Fruit fly (Drosophila melanogaster) whole organism, embryonic: ENCODE measurements around the gene CG3513.

Experiments
- Adf1 ChIP-seq: fragments of 200-800 bp; sonication (Bioruptor generic); IDR thresholded peaks from 2 replicates; pipeline ENCODE4 v1.3.6; 2022; ENCODE audit warnings: missing biosample characterization, missing genetic modification characterization
- Atf6 ChIP-seq: fragments of 200-800 bp; sonication (Bioruptor generic); IDR thresholded peaks from 2 replicates; pipeline ENCODE4 v1.3.6; 2022; ENCODE audit warnings: missing biosample characterization, missing genetic modification characterization
- Bgb ChIP-seq: fragments of 200-800 bp; sonication (Bioruptor generic); IDR thresholded peaks from 2 replicates; pipeline ENCODE4 v1.3.6; 2022; ENCODE audit warnings: missing biosample characterization, missing genetic modification characterization; ENCODE audit not compliant: partially characterized antibody
- CG10209 ChIP-seq: fragments of 200-800 bp; sonication (Bioruptor generic); optimal IDR thresholded peaks from 3 replicates; lab custom pipeline; 2017; ENCODE audit warnings: missing biosample characterization, mild to moderate bottlenecking, missing genetic modification characterization, missing genetic modification reagents
- CG11504 ChIP-seq: fragments of 200-800 bp; sonication (Bioruptor generic); optimal IDR thresholded peaks from 3 replicates; lab custom pipeline; 2019; ENCODE audit warnings: missing biosample characterization, mild to moderate bottlenecking, missing genetic modification characterization, moderate library complexity
- CG11695 ChIP-seq: fragments of 200-800 bp; sonication (Bioruptor generic); IDR thresholded peaks from 3 replicates; pipeline ENCODE4 v1.3.6; 2022; ENCODE audit warnings: missing biosample characterization, missing genetic modification characterization
- CG11696 ChIP-seq: fragments of 200-800 bp; sonication (Bioruptor generic); IDR thresholded peaks from 2 replicates; pipeline ENCODE4 v1.3.6; 2022; ENCODE audit warnings: missing biosample characterization, missing genetic modification characterization
- CG14667 ChIP-seq: fragments of 200-800 bp; sonication (Bioruptor generic); IDR thresholded peaks from 2 replicates; pipeline ENCODE4 v1.3.6; 2022; ENCODE audit warnings: missing biosample characterization, missing genetic modification characterization
- CG16779 ChIP-seq: fragments of 200-800 bp; sonication (Bioruptor generic); IDR thresholded peaks from 2 replicates; pipeline ENCODE4 v1.3.6; 2022; ENCODE audit warnings: missing biosample characterization, missing genetic modification characterization
- CG16863 ChIP-seq: fragments of 200-800 bp; sonication (Bioruptor generic); optimal IDR thresholded peaks from 3 replicates; lab custom pipeline; 2016; ENCODE audit warnings: missing biosample characterization, missing genetic modification characterization
- CG17361 ChIP-seq: fragments of 200-800 bp; sonication (Bioruptor generic); IDR thresholded peaks from 3 replicates; pipeline ENCODE4 v1.3.6; 2022; ENCODE audit warnings: missing biosample characterization, missing genetic modification characterization
- CG17385 ChIP-seq: fragments of 200-800 bp; sonication (Bioruptor generic); optimal IDR thresholded peaks from 3 replicates; lab custom pipeline; 2018; ENCODE audit warnings: missing biosample characterization, mild to moderate bottlenecking, missing genetic modification characterization
- CG18599 ChIP-seq: fragments of 200-800 bp; sonication (Bioruptor generic); optimal IDR thresholded peaks from 3 replicates; lab custom pipeline; 2017; ENCODE audit warnings: missing biosample characterization, missing genetic modification characterization, mild to moderate bottlenecking, moderate library complexity, missing genetic modification reagents
- CG2202 ChIP-seq: fragments of 200-800 bp; sonication (Bioruptor generic); optimal IDR thresholded peaks from 2 replicates; lab custom pipeline; 2018; ENCODE audit warnings: missing biosample characterization, mild to moderate bottlenecking, missing genetic modification characterization
- CG32767 ChIP-seq: fragments of 200-800 bp; sonication (Bioruptor generic); IDR thresholded peaks from 2 replicates; pipeline ENCODE4 v1.3.6; 2022; ENCODE audit warnings: missing biosample characterization, missing genetic modification characterization
- CG4282 ChIP-seq: fragments of 200-800 bp; sonication (Bioruptor generic); optimal IDR thresholded peaks from 2 replicates; lab custom pipeline; 2016; ENCODE audit warnings: missing biosample characterization, missing genetic modification characterization
- CG4854 ChIP-seq: fragments of 200-800 bp; sonication (Bioruptor generic); optimal IDR thresholded peaks from 2 replicates; lab custom pipeline; 2016; ENCODE audit warnings: missing biosample characterization, missing genetic modification characterization, inconsistent platforms
- CG6813 ChIP-seq: fragments of 200-800 bp; sonication (Bioruptor generic); optimal IDR thresholded peaks from 2 replicates; lab custom pipeline; 2017; ENCODE audit warnings: missing biosample characterization, missing genetic modification characterization, mild to moderate bottlenecking, moderate library complexity, missing genetic modification reagents
- CG7357 ChIP-seq: fragments of 200-800 bp; sonication (Bioruptor generic); IDR thresholded peaks from 3 replicates; pipeline ENCODE4 v1.3.6; 2022; ENCODE audit warnings: missing biosample characterization, missing genetic modification characterization
- CG7963 ChIP-seq: fragments of 200-800 bp; sonication (Bioruptor generic); IDR thresholded peaks from 3 replicates; pipeline ENCODE4 v1.3.6; 2022; ENCODE audit warnings: missing biosample characterization, missing genetic modification characterization; ENCODE audit not compliant: partially characterized antibody
- CG9609 ChIP-seq: fragments of 200-800 bp; sonication (Bioruptor generic); optimal IDR thresholded peaks from 3 replicates; lab custom pipeline; 2016; ENCODE audit warnings: missing biosample characterization, missing genetic modification characterization
- CG9817 ChIP-seq: fragments of 200-800 bp; sonication (Bioruptor generic); optimal IDR thresholded peaks from 2 replicates; lab custom pipeline; 2018; ENCODE audit warnings: missing biosample characterization, mild to moderate bottlenecking, missing genetic modification characterization, moderate library complexity
- CG9876 ChIP-seq: fragments of 200-800 bp; sonication (Bioruptor generic); optimal IDR thresholded peaks from 2 replicates; lab custom pipeline; 2016; ENCODE audit warnings: missing biosample characterization, missing genetic modification characterization
- CHES-1-like ChIP-seq: fragments of 200-800 bp; sonication (Bioruptor generic); optimal IDR thresholded peaks from 2 replicates; lab custom pipeline; 2016; ENCODE audit warnings: missing biosample characterization, missing genetic modification characterization
- Dp ChIP-seq: fragments of 200-800 bp; sonication (Bioruptor generic); optimal IDR thresholded peaks from 2 replicates; lab custom pipeline; 2018; ENCODE audit warnings: missing biosample characterization, mild to moderate bottlenecking, missing genetic modification characterization, moderate library complexity
- ERR ChIP-seq: fragments of 200-800 bp; sonication (Bioruptor generic); optimal IDR thresholded peaks from 2 replicates; lab custom pipeline; 2016; ENCODE audit warnings: missing biosample characterization, missing genetic modification characterization
- Elba2 ChIP-seq: fragments of 200-800 bp; sonication (Bioruptor generic); optimal IDR thresholded peaks from 3 replicates; lab custom pipeline; 2016; ENCODE audit warnings: missing biosample characterization, missing genetic modification characterization
- GATAe ChIP-seq: fragments of 200-800 bp; sonication (Bioruptor generic); conservative IDR thresholded peaks from 2 replicates; pipeline ENCODE4 v1.3.6; 2022; ENCODE audit warnings: missing biosample characterization, missing genetic modification characterization
- HmgZ ChIP-seq: fragments of 200-800 bp; sonication (Bioruptor generic); optimal IDR thresholded peaks from 2 replicates; lab custom pipeline; 2018; ENCODE audit warnings: missing biosample characterization, mild to moderate bottlenecking, missing genetic modification characterization
- Kr ChIP-seq: fragments of 200-800 bp; sonication (Bioruptor generic); optimal IDR thresholded peaks from 2 replicates; lab custom pipeline; 2017; ENCODE audit warnings: missing biosample characterization, mild to moderate bottlenecking, missing genetic modification characterization
- Lhr ChIP-seq: fragments of 200-800 bp; sonication (Bioruptor generic); optimal IDR thresholded peaks from 3 replicates; lab custom pipeline; 2017; ENCODE audit warnings: mild to moderate bottlenecking, missing biosample characterization, missing genetic modification reagents, missing genetic modification characterization
- Max ChIP-seq: fragments of 200-800 bp; sonication (Bioruptor generic); optimal IDR thresholded peaks from 2 replicates; lab custom pipeline; 2016; ENCODE audit warnings: missing biosample characterization, mild to moderate bottlenecking, missing genetic modification characterization
- NfI ChIP-seq: fragments of 200-800 bp; sonication (Bioruptor generic); optimal IDR thresholded peaks from 3 replicates; lab custom pipeline; 2018; ENCODE audit warnings: missing biosample characterization, mild to moderate bottlenecking, missing genetic modification characterization, moderate library complexity
- Rfx ChIP-seq: fragments of 200-800 bp; sonication (Bioruptor generic); IDR thresholded peaks from 2 replicates; pipeline ENCODE4 v1.3.6; 2022; ENCODE audit warnings: missing biosample characterization, missing genetic modification characterization
- Scr ChIP-seq: fragments of 200-800 bp; sonication (Bioruptor generic); IDR thresholded peaks from 2 replicates; pipeline ENCODE4 v1.3.6; 2022; ENCODE audit warnings: missing biosample characterization, missing genetic modification characterization; ENCODE audit not compliant: partially characterized antibody
- Sry-δ ChIP-seq: fragments of 200-800 bp; sonication (Bioruptor generic); optimal IDR thresholded peaks from 2 replicates; lab custom pipeline; 2016; ENCODE audit warnings: missing biosample characterization, missing genetic modification characterization
- crol ChIP-seq: fragments of 200-800 bp; sonication (Bioruptor generic); IDR thresholded peaks from 2 replicates; pipeline ENCODE4 v1.3.6; 2022; ENCODE audit warnings: missing biosample characterization, missing genetic modification characterization
- da ChIP-seq: fragments of 200-800 bp; sonication (Bioruptor generic); optimal IDR thresholded peaks from 2 replicates; lab custom pipeline; 2016; ENCODE audit warnings: missing biosample characterization, missing genetic modification characterization
- dimm ChIP-seq: fragments of 200-800 bp; sonication (Bioruptor generic); IDR thresholded peaks from 2 replicates; pipeline ENCODE4 v1.3.6; 2022; ENCODE audit warnings: missing biosample characterization, missing genetic modification characterization
- dpn ChIP-seq, 2 experiments: fragments of 200-800 bp; sonication (Bioruptor generic); optimal IDR thresholded peaks; 3 replicates each; lab custom pipeline; 2016; ENCODE audit warnings: missing biosample characterization in 2 of 2, missing genetic modification characterization in 2 of 2
- ems ChIP-seq: fragments of 200-800 bp; sonication (Bioruptor generic); optimal IDR thresholded peaks from 3 replicates; lab custom pipeline; 2016; ENCODE audit warnings: missing biosample characterization, missing genetic modification characterization
- ftz-f1 ChIP-seq: fragments of 200-800 bp; sonication (Bioruptor generic); optimal IDR thresholded peaks from 2 replicates; lab custom pipeline; 2016; ENCODE audit warnings: missing biosample characterization, missing genetic modification characterization
- fu2 ChIP-seq: fragments of 200-800 bp; sonication (Bioruptor generic); optimal IDR thresholded peaks from 2 replicates; lab custom pipeline; 2016; ENCODE audit warnings: missing biosample characterization, missing genetic modification characterization
- hkb ChIP-seq, 2 experiments: fragments of 200-800 bp in 1 of 2; fragments of >200 bp in 1 of 2; sonication (Bioruptor generic) in 1 of 2; IDR thresholded peaks in 1 of 2; optimal IDR thresholded peaks in 1 of 2; 2 replicates each; pipeline versions ENCODE4 v1.3.6 to Lab custom; 2017 to 2022; ENCODE audit warnings: missing biosample characterization in 1 of 2, missing genetic modification characterization in 1 of 2
- klu ChIP-seq: fragments of 200-800 bp; sonication (Bioruptor generic); IDR thresholded peaks from 2 replicates; pipeline ENCODE4 v1.3.6; 2022; ENCODE audit warnings: missing biosample characterization, missing genetic modification characterization
- odd ChIP-seq: fragments of 200-800 bp; sonication (Bioruptor generic); optimal IDR thresholded peaks from 2 replicates; lab custom pipeline; 2017; ENCODE audit warnings: missing biosample characterization, mild to moderate bottlenecking, missing genetic modification characterization
- pfk ChIP-seq: fragments of 200-800 bp; sonication (Bioruptor generic); optimal IDR thresholded peaks from 2 replicates; lab custom pipeline; 2018; ENCODE audit warnings: missing biosample characterization, mild to moderate bottlenecking, missing genetic modification characterization, moderate library complexity
- sc ChIP-seq, 3 experiments: fragments of >200 bp in 2 of 3; fragments of 200-800 bp in 1 of 3; sonication (Bioruptor generic) in 1 of 3; optimal IDR thresholded peaks; 2 replicates in 2 of 3; 3 replicates in 1 of 3; lab custom pipeline; 2017; ENCODE audit warnings: mild to moderate bottlenecking in 1 of 3, missing biosample characterization in 1 of 3, missing genetic modification characterization in 1 of 3, missing genetic modification reagents in 1 of 3
- sd ChIP-seq: fragments of 200-800 bp; sonication (Bioruptor generic); optimal IDR thresholded peaks from 3 replicates; lab custom pipeline; 2018; ENCODE audit warnings: missing biosample characterization, mild to moderate bottlenecking, missing genetic modification characterization, moderate library complexity
- tio ChIP-seq: fragments of 200-800 bp; sonication (Bioruptor generic); optimal IDR thresholded peaks from 2 replicates; lab custom pipeline; 2017; ENCODE audit warnings: missing biosample characterization, missing genetic modification characterization, inconsistent platforms

The CG3513 gene

DNA sequence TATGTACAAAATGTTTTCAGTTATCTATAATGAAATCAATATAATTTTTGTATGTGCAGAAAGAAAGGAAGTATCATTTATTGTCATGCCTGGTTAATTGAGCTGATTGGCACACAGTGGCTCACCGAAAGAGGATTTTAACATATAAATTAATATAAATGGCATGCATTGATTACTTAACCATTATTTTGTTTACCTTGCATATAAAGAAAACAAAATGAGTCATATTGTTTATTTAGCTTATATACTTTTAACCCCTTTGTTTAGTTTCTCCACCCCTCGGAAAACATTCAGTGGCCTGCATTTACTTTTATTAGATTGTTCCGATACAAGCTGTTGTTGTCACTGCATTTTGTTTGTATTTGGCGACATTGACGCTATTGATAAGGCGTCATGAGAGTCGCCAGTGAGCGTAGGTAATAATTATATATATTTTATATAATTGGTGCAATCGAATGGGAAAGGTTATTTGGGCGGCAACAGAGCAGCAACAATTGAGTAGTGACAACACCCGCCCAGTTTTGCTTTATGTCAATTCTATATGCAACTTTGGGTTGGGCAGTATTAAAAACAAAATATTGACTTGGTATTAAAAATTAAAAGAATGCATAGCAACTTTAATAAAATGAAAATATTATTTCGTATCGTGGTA is 45.3 kb downstream of the CG3513 start (continued):
- TF ChIP-seq ERR (GFP tag; lab: Kevin White, UChicago) (no peak), hkb (optimal IDR thresholded peaks at IDR 0.05; lab: Kevin White, UChicago) (no peak), hkb (GFP tag; IDR thresholded peaks at IDR 0.05; lab: Robert Waterston, UW) (peak; percentile 22; the same call in 1 of the 2 replicates), CG32767 (GFP tag; lab: Robert Waterston, UW) (0 out of 2 replicates have a peak, but pooled peaks have one; percentile 34), CHES-1-like (no peak), CG9876 (GFP tag; lab: Kevin White, UChicago) (no peak), CG9817 (no peak), Scr (GFP tag; lab: Robert Waterston, UW) (no peak), Bgb (GFP tag; lab: Robert Waterston, UW) (no peak), CG7963 (GFP tag; lab: Robert Waterston, UW) (no peak), sc (optimal IDR thresholded peaks at IDR 0.05; lab: Kevin White, UChicago) (no peak), sc (GFP tag; optimal IDR thresholded peaks at IDR 0.05; lab: Kevin White, UChicago) (peak; percentile 33), CG18599 (GFP tag; lab: Kevin White, UChicago) (no peak), CG11696 (no peak), CG2202 (tag; lab: Kevin White, UChicago) (peak; percentile 45), CG10209 (GFP tag; lab: Kevin White, UChicago) (peak; percentile 6), Sry-δ (GFP tag; lab: Kevin White, UChicago) (no peak), Kr (GFP tag; lab: Kevin White, UChicago) (no peak), CG4854 (no peak), CG17361 (no peak), klu (GFP tag; lab: Robert Waterston, UW) (no peak), CG4282 (GFP tag; lab: Kevin White, UChicago) (no peak), NfI (GFP tag; lab: Kevin White, UChicago) (no peak), dimm (GFP tag; lab: Robert Waterston, UW) (no peak), CG16863 (GFP tag; lab: Kevin White, UChicago) (no peak), pfk (GFP tag; lab: Kevin White, UChicago) (no peak), tio (GFP tag; lab: Kevin White, UChicago) (no peak), HmgZ (tag; lab: Kevin White, UChicago) (no peak), Atf6 (GFP tag; lab: Robert Waterston, UW) (no peak), CG14667 (GFP tag; lab: Robert Waterston, UW) (no peak), GATAe (no peak), CG11695 (no peak), Dp (GFP tag; lab: Kevin White, UChicago) (no peak), CG17385 (GFP tag; lab: Kevin White, UChicago) (peak; percentile 13), dpn (GFP tag; optimal IDR thresholded peaks at IDR 0.05; lab: Kevin White, UChicago) (no peak), Adf1 (GFP tag; lab: Robert Waterston, UW) (no peak), fu2 (GFP tag; lab: Kevin White, UChicago) (no peak), CG6813 (GFP tag; lab: Kevin White, UChicago) (no peak), Elba2 (GFP tag; lab: Kevin White, UChicago) (no peak), CG16779 (GFP tag; lab: Robert Waterston, UW) (no peak), CG11504 (tag; lab: Kevin White, UChicago) (peak; percentile 30), ems (GFP tag; lab: Kevin White, UChicago) (no peak), CG7357 (GFP tag; lab: Robert Waterston, UW) (no peak), ftz-f1 (GFP tag; lab: Kevin White, UChicago) (no peak), Rfx (GFP tag; lab: Robert Waterston, UW) (no peak), odd (GFP tag; lab: Kevin White, UChicago) (no peak), crol (GFP tag; lab: Robert Waterston, UW) (no peak), sd (tag; lab: Kevin White, UChicago) (no peak), da (GFP tag; lab: Kevin White, UChicago) (no peak), Lhr (no peak), Max (GFP tag; lab: Kevin White, UChicago) (no peak), CG9609 (GFP tag; lab: Kevin White, UChicago) (no peak)
